Fruit fly (Drosophila melanogaster) whole organism, embryonic: ENCODE data around the gene prtp.

Source experiments
- Aef1 ChIP-seq: fragments of 200-800 bp; sonication (Bioruptor generic); IDR thresholded peaks from 3 replicates; pipeline ENCODE4 v1.3.6; 2022; ENCODE audit warnings: missing biosample characterization, missing genetic modification characterization
- CG10147 ChIP-seq: fragments of 200-800 bp; sonication (Bioruptor generic); optimal IDR thresholded peaks from 2 replicates; lab custom pipeline; 2019; ENCODE audit warnings: missing biosample characterization, mild to moderate bottlenecking, missing genetic modification characterization, moderate library complexity
- CG11247 ChIP-seq: fragments of 200-800 bp; sonication (Bioruptor generic); IDR thresholded peaks from 2 replicates; pipeline ENCODE4 v1.3.6; 2022; ENCODE audit warnings: missing biosample characterization, missing genetic modification characterization
- CG14050 ChIP-seq: fragments of 200-800 bp; sonication (Bioruptor generic); IDR thresholded peaks from 3 replicates; pipeline ENCODE4 v1.3.6; 2022; ENCODE audit warnings: missing biosample characterization, missing genetic modification characterization
- CG15601 ChIP-seq: fragments of 200-800 bp; sonication (Bioruptor generic); optimal IDR thresholded peaks from 3 replicates; lab custom pipeline; 2019; ENCODE audit warnings: missing biosample characterization, mild to moderate bottlenecking, missing genetic modification characterization, moderate library complexity
- CG16779 ChIP-seq: fragments of 200-800 bp; sonication (Bioruptor generic); IDR thresholded peaks from 2 replicates; pipeline ENCODE4 v1.3.6; 2022; ENCODE audit warnings: missing biosample characterization, missing genetic modification characterization
- CG18476 ChIP-seq: fragments of 200-800 bp; sonication (Bioruptor generic); optimal IDR thresholded peaks from 2 replicates; lab custom pipeline; 2016; ENCODE audit warnings: missing biosample characterization, mild to moderate bottlenecking, missing genetic modification characterization
- CG2202 ChIP-seq: fragments of 200-800 bp; sonication (Bioruptor generic); optimal IDR thresholded peaks from 2 replicates; lab custom pipeline; 2018; ENCODE audit warnings: missing biosample characterization, mild to moderate bottlenecking, missing genetic modification characterization
- CG2712 ChIP-seq: fragments of 200-800 bp; optimal IDR thresholded peaks from 3 replicates; lab custom pipeline; 2019; ENCODE audit warnings: missing biosample characterization, mild to moderate bottlenecking, missing genetic modification characterization, moderate library complexity
- CG30403 ChIP-seq: fragments of 200-800 bp; sonication (Bioruptor generic); optimal IDR thresholded peaks from 3 replicates; lab custom pipeline; 2016; ENCODE audit warnings: missing biosample characterization, missing genetic modification characterization
- CG3726 ChIP-seq: fragments of 200-800 bp; sonication (Bioruptor generic); IDR thresholded peaks from 3 replicates; pipeline ENCODE4, ENCODE4 v1.3.6; 2022; ENCODE audit warnings: missing biosample characterization, missing genetic modification characterization
- CG42726 ChIP-seq: fragments of 200-800 bp; sonication (Bioruptor generic); IDR thresholded peaks from 2 replicates; pipeline ENCODE4 v1.3.6; 2022; ENCODE audit warnings: missing biosample characterization, missing genetic modification characterization; ENCODE audit not compliant: partially characterized antibody
- CG4424 ChIP-seq: fragments of 200-800 bp; sonication (Bioruptor generic); optimal IDR thresholded peaks from 3 replicates; lab custom pipeline; 2016; ENCODE audit warnings: missing biosample characterization, missing genetic modification characterization
- CG4854 ChIP-seq: fragments of 200-800 bp; sonication (Bioruptor generic); optimal IDR thresholded peaks from 2 replicates; lab custom pipeline; 2016; ENCODE audit warnings: missing biosample characterization, missing genetic modification characterization, inconsistent platforms
- D ChIP-seq, 2 experiments: fragments of 200-800 bp in 1 of 2; fragments of >200 bp in 1 of 2; sonication (Bioruptor generic) in 1 of 2; optimal IDR thresholded peaks; 2 replicates in 1 of 2; 3 replicates in 1 of 2; lab custom pipeline; 2017; ENCODE audit warnings: mild to moderate bottlenecking in 1 of 2, missing biosample characterization in 1 of 2, missing genetic modification characterization in 1 of 2, missing genetic modification reagents in 1 of 2
- Dad ChIP-seq: fragments of 200-800 bp; sonication (Bioruptor generic); optimal IDR thresholded peaks from 3 replicates; lab custom pipeline; 2016; ENCODE audit warnings: missing biosample characterization, missing genetic modification characterization
- Dip2 ChIP-seq: fragments of 200-800 bp; sonication (Bioruptor generic); IDR thresholded peaks from 2 replicates; pipeline ENCODE4 v1.3.6; 2022; ENCODE audit warnings: missing biosample characterization, missing genetic modification characterization
- Dll ChIP-seq: fragments of 200-800 bp; sonication (Bioruptor generic); IDR thresholded peaks from 4 replicates; pipeline ENCODE4 v1.3.6; 2022; ENCODE audit warnings: missing biosample characterization, missing genetic modification characterization; ENCODE audit not compliant: partially characterized antibody
- Eip74EF ChIP-seq, 2 experiments: fragments of 200-800 bp in 1 of 2; fragments of >200 bp in 1 of 2; sonication (Bioruptor generic) in 1 of 2; optimal IDR thresholded peaks; 2 replicates each; lab custom pipeline; 2017 to 2019; ENCODE audit warnings: missing biosample characterization in 2 of 2, missing genetic modification characterization in 2 of 2, mild to moderate bottlenecking in 1 of 2, moderate library complexity in 1 of 2
- Ets97D ChIP-seq: fragments of 200-800 bp; sonication (Bioruptor generic); optimal IDR thresholded peaks from 3 replicates; lab custom pipeline; 2016; ENCODE audit warnings: missing biosample characterization, missing genetic modification characterization
- GATAe ChIP-seq: fragments of 200-800 bp; sonication (Bioruptor generic); conservative IDR thresholded peaks from 2 replicates; pipeline ENCODE4 v1.3.6; 2022; ENCODE audit warnings: missing biosample characterization, missing genetic modification characterization
- Hand ChIP-seq: fragments of 200-800 bp; sonication (Bioruptor generic); optimal IDR thresholded peaks from 2 replicates; lab custom pipeline; 2017; ENCODE audit warnings: mild to moderate bottlenecking, missing biosample characterization, missing genetic modification reagents, missing genetic modification characterization
- Nf-YA ChIP-seq: fragments of 200-800 bp; sonication (Bioruptor generic); IDR thresholded peaks from 2 replicates; pipeline ENCODE4 v1.3.6; 2022; ENCODE audit warnings: missing biosample characterization, missing genetic modification characterization
- Ravus ChIP-seq: fragments of 200-800 bp; sonication (Bioruptor generic); IDR thresholded peaks from 2 replicates; pipeline ENCODE4 v1.3.6; 2022; ENCODE audit warnings: missing biosample characterization, missing genetic modification characterization
- Sox100B ChIP-seq: fragments of 200-800 bp; sonication (Bioruptor generic); optimal IDR thresholded peaks from 3 replicates; lab custom pipeline; 2018; ENCODE audit warnings: missing biosample characterization, mild to moderate bottlenecking, missing genetic modification characterization
- Ssrp ChIP-seq: fragments of 200-800 bp; sonication (Bioruptor generic); optimal IDR thresholded peaks from 2 replicates; lab custom pipeline; 2018; ENCODE audit warnings: missing biosample characterization, mild to moderate bottlenecking, missing genetic modification characterization, moderate library complexity
- ap ChIP-seq: fragments of 200-800 bp; sonication (Bioruptor generic); IDR thresholded peaks from 2 replicates; pipeline ENCODE4 v1.3.6; 2022; ENCODE audit warnings: missing biosample characterization, missing genetic modification characterization
- bab2 ChIP-seq: fragments of 200-800 bp; sonication (Bioruptor generic); optimal IDR thresholded peaks from 2 replicates; lab custom pipeline; 2016; ENCODE audit warnings: missing biosample characterization, missing genetic modification characterization
- caup ChIP-seq: fragments of 200-800 bp; sonication (Bioruptor generic); optimal IDR thresholded peaks from 3 replicates; lab custom pipeline; 2017; ENCODE audit warnings: missing biosample characterization, mild to moderate bottlenecking, missing genetic modification characterization, moderate library complexity; ENCODE audit not compliant: severe bottlenecking
- croc ChIP-seq: fragments of 200-800 bp; sonication (Bioruptor generic); conservative IDR thresholded peaks from 3 replicates; pipeline ENCODE4 v1.3.6; 2022; ENCODE audit warnings: missing biosample characterization, missing genetic modification characterization
- dan ChIP-seq: fragments of 200-800 bp; sonication (Bioruptor generic); IDR thresholded peaks from 2 replicates; pipeline ENCODE4 v1.3.6; 2022; ENCODE audit warnings: missing biosample characterization, missing genetic modification characterization
- danr ChIP-seq: fragments of 200-800 bp; sonication (Bioruptor generic); IDR thresholded peaks from 2 replicates; pipeline ENCODE4 v1.3.6; 2022; ENCODE audit warnings: missing biosample characterization, missing genetic modification characterization
- dmrt11E ChIP-seq: fragments of 200-800 bp; sonication (Bioruptor generic); optimal IDR thresholded peaks from 3 replicates; lab custom pipeline; 2018; ENCODE audit warnings: missing biosample characterization, mild to moderate bottlenecking, missing genetic modification characterization, moderate library complexity
- fd96Cb ChIP-seq: fragments of 200-800 bp; sonication (Bioruptor generic); optimal IDR thresholded peaks from 2 replicates; lab custom pipeline; 2018; ENCODE audit warnings: missing biosample characterization, mild to moderate bottlenecking, missing genetic modification characterization, moderate library complexity
- grn ChIP-seq: fragments of 200-800 bp; sonication (Bioruptor generic); optimal IDR thresholded peaks from 3 replicates; lab custom pipeline; 2017; ENCODE audit warnings: missing biosample characterization, missing genetic modification characterization
- gsb-n ChIP-seq: fragments of 200-800 bp; sonication (Bioruptor generic); optimal IDR thresholded peaks from 3 replicates; lab custom pipeline; 2018; ENCODE audit warnings: missing biosample characterization, mild to moderate bottlenecking, missing genetic modification characterization
- h ChIP-seq: fragments of >200 bp; optimal IDR thresholded peaks from 2 replicates; lab custom pipeline; 2017
- hbn ChIP-seq: fragments of 200-800 bp; sonication (Bioruptor generic); IDR thresholded peaks from 2 replicates; pipeline ENCODE4 v1.3.6; 2022; ENCODE audit warnings: missing biosample characterization, missing genetic modification characterization; ENCODE audit not compliant: partially characterized antibody
- lilli ChIP-seq: fragments of 200-800 bp; sonication (Bioruptor generic); optimal IDR thresholded peaks from 3 replicates; lab custom pipeline; 2016; ENCODE audit warnings: missing biosample characterization, missing genetic modification characterization
- oc ChIP-seq: fragments of 200-800 bp; sonication (Bioruptor generic); optimal IDR thresholded peaks from 2 replicates; lab custom pipeline; 2018; ENCODE audit warnings: missing biosample characterization, mild to moderate bottlenecking, missing genetic modification characterization, moderate library complexity
- psq ChIP-seq: fragments of 200-800 bp; sonication (Bioruptor generic); optimal IDR thresholded peaks from 2 replicates; lab custom pipeline; 2017; ENCODE audit warnings: missing biosample characterization, missing genetic modification characterization
- ro ChIP-seq: fragments of 200-800 bp; sonication (Bioruptor generic); IDR thresholded peaks from 2 replicates; pipeline ENCODE4 v1.3.6; 2022; ENCODE audit warnings: missing biosample characterization, missing genetic modification characterization
- tap ChIP-seq: fragments of 200-800 bp; optimal IDR thresholded peaks from 3 replicates; lab custom pipeline; 2019; ENCODE audit warnings: missing biosample characterization, mild to moderate bottlenecking, missing genetic modification characterization, moderate library complexity
- usp ChIP-seq: fragments of >200 bp; optimal IDR thresholded peaks from 2 replicates; lab custom pipeline; 2017; ENCODE audit warnings: missing biosample characterization, missing genetic modification characterization
- wor ChIP-seq: fragments of 200-800 bp; sonication (Bioruptor generic); IDR thresholded peaks from 2 replicates; pipeline ENCODE4 v1.3.6; 2022; ENCODE audit warnings: missing biosample characterization, missing genetic modification characterization
- yki ChIP-seq: fragments of >200 bp; optimal IDR thresholded peaks from 3 replicates; lab custom pipeline; 2018
- z ChIP-seq: fragments of 200-800 bp; sonication (Bioruptor generic); IDR thresholded peaks from 3 replicates; pipeline ENCODE4 v1.3.6; 2022; ENCODE audit warnings: missing biosample characterization, missing genetic modification characterization
- zen2 ChIP-seq: fragments of 200-800 bp; sonication (Bioruptor generic); IDR thresholded peaks from 3 replicates; pipeline ENCODE4 v1.3.6; 2022; ENCODE audit warnings: missing biosample characterization, missing genetic modification characterization; ENCODE audit not compliant: partially characterized antibody

prtp gene

DNA sequence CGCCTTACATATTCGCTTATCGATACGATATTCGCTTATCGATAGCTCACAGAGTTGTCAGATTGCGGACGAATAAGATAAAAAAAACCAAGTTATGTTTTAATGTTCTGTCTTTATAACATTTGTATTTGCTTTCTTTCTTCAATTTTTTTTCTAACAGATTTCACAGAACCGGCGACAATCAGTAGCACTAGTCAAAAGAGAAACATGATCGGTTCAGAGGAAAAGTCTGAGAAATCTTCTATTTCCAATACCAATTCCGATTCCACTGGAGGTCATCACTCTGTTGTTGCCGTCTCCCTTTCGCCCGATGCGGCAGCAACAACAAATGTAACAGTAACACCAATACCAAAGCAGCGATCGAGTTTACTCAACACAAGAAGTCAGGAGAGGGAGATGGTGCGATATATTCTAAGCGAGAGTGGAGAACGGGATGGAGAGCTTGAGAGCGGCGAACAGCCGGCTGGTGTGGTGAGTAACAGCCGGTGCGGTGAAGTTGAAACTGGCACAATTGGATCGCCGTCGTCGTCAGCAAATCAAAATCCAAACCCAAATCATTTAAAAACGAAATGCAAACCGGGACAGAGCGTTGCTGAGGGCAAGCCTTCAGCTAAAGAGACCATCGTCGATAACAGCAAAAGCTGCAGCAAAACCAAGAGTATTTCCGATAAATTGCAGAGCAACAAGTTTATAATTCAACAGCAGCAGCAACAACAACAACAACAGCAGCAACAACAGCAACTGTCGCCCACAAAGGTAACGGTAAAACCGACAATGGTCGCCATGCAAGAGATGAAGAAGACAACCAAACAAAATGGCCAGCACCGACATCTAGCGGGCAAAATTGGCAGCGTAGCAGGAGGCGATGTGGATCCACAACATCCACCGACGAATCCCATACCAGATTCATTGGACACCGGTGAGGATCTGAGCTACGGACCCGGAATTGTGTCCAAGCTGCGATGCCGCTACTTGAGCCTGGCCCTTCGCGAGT, 34.7 kb upstream of the prtp start (continued):
- TF ChIP-seq CG16779 (GFP tag; lab: Robert Waterston, UW) = no peak
- no peak for TF ChIP-seq croc (GFP tag; lab: Robert Waterston, UW)
- peak; percentile 5 for TF ChIP-seq dmrt11E (tag; lab: Kevin White, UChicago)
- no peak for TF ChIP-seq Nf-YA
- peak; percentile 21 for TF ChIP-seq CG18476 (GFP tag; lab: Kevin White, UChicago)
- peak; percentile 73 for TF ChIP-seq Dll (GFP tag; lab: Robert Waterston, UW)
- TF ChIP-seq GATAe = no peak
- TF ChIP-seq hbn (GFP tag; lab: Robert Waterston, UW) = peak; percentile 46; the same call in 1 of the 2 replicates
- peak; percentile 43 for TF ChIP-seq Dad (GFP tag; lab: Kevin White, UChicago)
- peak; percentile 50 for TF ChIP-seq Sox100B
- no peak for TF ChIP-seq ro (GFP tag; lab: Robert Waterston, UW)
- peak; percentile 65 for TF ChIP-seq CG10147 (GFP tag; lab: Kevin White, UChicago)
- TF ChIP-seq bab2 (GFP tag; lab: Kevin White, UChicago) = peak; percentile 69
- no peak for TF ChIP-seq zen2 (GFP tag; lab: Robert Waterston, UW)
- peak; percentile 63 for TF ChIP-seq tap (tag; lab: Kevin White, UChicago)
- peak; percentile 88 for TF ChIP-seq Aef1 (GFP tag; lab: Robert Waterston, UW)
- peak; percentile 81 for TF ChIP-seq lilli (GFP tag; lab: Kevin White, UChicago)
- no peak for TF ChIP-seq usp (GFP tag; lab: Kevin White, UChicago)
- TF ChIP-seq Eip74EF (GFP tag; optimal IDR thresholded peaks at IDR 0.05; lab: Kevin White, UChicago) = peak in 1 of 2 experiments; percentile 52
- no peak for TF ChIP-seq dan (GFP tag; lab: Robert Waterston, UW)
- no peak for TF ChIP-seq oc (tag; lab: Kevin White, UChicago)
- TF ChIP-seq CG15601 (tag; lab: Kevin White, UChicago) = peak; percentile 52
- no peak for TF ChIP-seq CG42726 (GFP tag; lab: Robert Waterston, UW)
- TF ChIP-seq yki (lab: Kevin White, UChicago) = peak; percentile 14
- TF ChIP-seq h (lab: Kevin White, UChicago) = no peak
- peak; percentile 65; the same call in 2 of the 3 replicates for TF ChIP-seq z (GFP tag; lab: Robert Waterston, UW)
- peak; percentile 16 for TF ChIP-seq psq (GFP tag; lab: Kevin White, UChicago)
- TF ChIP-seq CG2712 = peak; percentile 62
- TF ChIP-seq grn (GFP tag; lab: Kevin White, UChicago) = peak; percentile 65
- peak; percentile 57 for TF ChIP-seq Ets97D (GFP tag; lab: Kevin White, UChicago)
- TF ChIP-seq fd96Cb = peak; percentile 25
- no peak for TF ChIP-seq Dip2 (GFP tag; lab: Robert Waterston, UW)
- peak; percentile 38 for TF ChIP-seq CG4854 (GFP tag; lab: Kevin White, UChicago)
- peak; percentile 42; the same call in 1 of the 2 replicates for TF ChIP-seq CG11247
- TF ChIP-seq Hand = peak; percentile 49
- TF ChIP-seq wor (GFP tag; lab: Robert Waterston, UW) = no peak
- TF ChIP-seq CG30403 (GFP tag; lab: Kevin White, UChicago) = peak; percentile 76
- peak; percentile 46 for TF ChIP-seq Ssrp
- TF ChIP-seq caup (GFP tag; lab: Kevin White, UChicago) = peak; percentile 57
- TF ChIP-seq CG14050 (GFP tag; lab: Robert Waterston, UW) = no peak; the same call in 2 of the 3 replicates
- no peak for TF ChIP-seq ap (GFP tag; lab: Robert Waterston, UW)
- no peak for TF ChIP-seq Ravus
- no peak for TF ChIP-seq D (optimal IDR thresholded peaks at IDR 0.05; lab: Kevin White, UChicago)
- TF ChIP-seq D (GFP tag; optimal IDR thresholded peaks at IDR 0.05; lab: Kevin White, UChicago) = no peak
- no peak for TF ChIP-seq danr
- peak; percentile 50 for TF ChIP-seq CG4424
- no peak for TF ChIP-seq CG3726 (GFP tag; lab: Robert Waterston, UW)
- TF ChIP-seq gsb-n (tag; lab: Kevin White, UChicago) = no peak
- no peak for TF ChIP-seq CG2202 (tag; lab: Kevin White, UChicago)
